Worm (Caenorhabditis elegans) whole organism, late embryonic: ENCODE measurements around the gene mdt-26.

Source experiments
- K09A11.1 ChIP-seq: sonication (generic microtip); optimal IDR thresholded peaks from 2 replicates; lab custom pipeline; 2017; ENCODE audit warnings: antibody characterized with exemption, mild to moderate bottlenecking, missing genetic modification characterization, missing compliant biosample characterization; ENCODE audit not compliant: insufficient read depth
- Y22D7AL.16 ChIP-seq: sonication (generic microtip); optimal IDR thresholded peaks from 2 replicates; lab custom pipeline; 2016; ENCODE audit warnings: missing genetic modification characterization, missing compliant biosample characterization
- ceh-19 ChIP-seq: fragments of 200-800 bp; sonication (Bioruptor generic); optimal IDR thresholded peaks from 2 replicates; lab custom pipeline; 2018; ENCODE audit warnings: mild to moderate bottlenecking, missing genetic modification characterization, missing compliant biosample characterization
- ceh-22 ChIP-seq: sonication (generic microtip); optimal IDR thresholded peaks from 2 replicates; lab custom pipeline; 2017; ENCODE audit warnings: missing biosample characterization, missing genetic modification characterization
- ceh-24 ChIP-seq: sonication (generic microtip); optimal IDR thresholded peaks from 2 replicates; lab custom pipeline; 2016; ENCODE audit warnings: mild to moderate bottlenecking, missing genetic modification characterization, missing compliant biosample characterization
- ceh-6 ChIP-seq: fragments of 200-800 bp; sonication (Bioruptor generic); optimal IDR thresholded peaks from 2 replicates; lab custom pipeline; 2018; ENCODE audit warnings: mild to moderate bottlenecking, missing genetic modification characterization, missing compliant biosample characterization
- ceh-9 ChIP-seq: sonication (generic microtip); optimal IDR thresholded peaks from 2 replicates; lab custom pipeline; 2016; ENCODE audit warnings: mild to moderate bottlenecking, missing genetic modification characterization, inconsistent platforms, missing compliant biosample characterization
- che-1 ChIP-seq: sonication (generic microtip); optimal IDR thresholded peaks from 2 replicates; lab custom pipeline; 2016; ENCODE audit warnings: mild to moderate bottlenecking, missing genetic modification characterization, missing compliant biosample characterization
- dmd-4 ChIP-seq: sonication (generic microtip); optimal IDR thresholded peaks from 2 replicates; lab custom pipeline; 2016; ENCODE audit warnings: borderline replicate concordance, missing genetic modification characterization, missing compliant biosample characterization
- elt-2 ChIP-seq: sonication (generic microtip); optimal IDR thresholded peaks from 2 replicates; lab custom pipeline; 2016; ENCODE audit warnings: missing genetic modification reagents, missing genetic modification characterization, missing compliant biosample characterization
- elt-4 ChIP-seq: sonication (generic microtip); optimal IDR thresholded peaks from 2 replicates; lab custom pipeline; 2016; ENCODE audit warnings: missing genetic modification characterization, missing compliant biosample characterization
- ets-4 ChIP-seq: sonication (generic microtip); optimal IDR thresholded peaks from 2 replicates; lab custom pipeline; 2016; ENCODE audit warnings: missing genetic modification characterization, missing compliant biosample characterization
- eyg-1 ChIP-seq: sonication (generic microtip); optimal IDR thresholded peaks from 2 replicates; lab custom pipeline; 2016; ENCODE audit warnings: missing genotype, missing genetic modification characterization, missing compliant biosample characterization
- fkh-10 ChIP-seq: fragments of 150-350 bp; optimal IDR thresholded peaks from 2 replicates; lab custom pipeline; 2014; ENCODE audit warnings: missing biosample characterization, missing genetic modification reagents, missing genetic modification characterization
- fkh-6 ChIP-seq: sonication (generic microtip); optimal IDR thresholded peaks from 2 replicates; lab custom pipeline; 2016; ENCODE audit warnings: missing genetic modification characterization, missing compliant biosample characterization
- gmeb-2 ChIP-seq: sonication (generic microtip); optimal IDR thresholded peaks from 2 replicates; lab custom pipeline; 2016; ENCODE audit warnings: missing genetic modification characterization, inconsistent platforms, missing compliant biosample characterization
- hlh-15 ChIP-seq: sonication (generic microtip); optimal IDR thresholded peaks from 2 replicates; lab custom pipeline; 2016; ENCODE audit warnings: missing genetic modification characterization, missing compliant biosample characterization
- hlh-6 ChIP-seq: sonication (generic microtip); optimal IDR thresholded peaks from 2 replicates; lab custom pipeline; 2016; ENCODE audit warnings: missing genotype, missing genetic modification characterization, missing compliant biosample characterization
- lim-6 ChIP-seq: sonication (generic microtip); optimal IDR thresholded peaks from 2 replicates; lab custom pipeline; 2016; ENCODE audit warnings: missing genetic modification characterization, missing compliant biosample characterization
- lin-11 ChIP-seq: fragments of 200-800 bp; sonication (Bioruptor generic); optimal IDR thresholded peaks from 2 replicates; lab custom pipeline; 2018; ENCODE audit warnings: mild to moderate bottlenecking, missing genetic modification characterization, missing compliant biosample characterization
- mec-3 ChIP-seq: sonication (generic microtip); optimal IDR thresholded peaks from 2 replicates; lab custom pipeline; 2016; ENCODE audit warnings: borderline replicate concordance, missing genetic modification characterization, missing compliant biosample characterization
- pax-1 ChIP-seq: fragments of 150-350 bp; optimal IDR thresholded peaks from 2 replicates; lab custom pipeline; 2014; ENCODE audit warnings: missing biosample characterization, missing genetic modification characterization
- pha-2 ChIP-seq: sonication (generic microtip); optimal IDR thresholded peaks from 2 replicates; lab custom pipeline; 2017; ENCODE audit warnings: mild to moderate bottlenecking, missing genetic modification characterization, missing compliant biosample characterization
- pros-1 ChIP-seq: fragments of 150-350 bp; optimal IDR thresholded peaks from 2 replicates; lab custom pipeline; 2014; ENCODE audit warnings: missing biosample characterization, missing genetic modification reagents, missing genetic modification characterization
- ref-2 ChIP-seq: sonication (generic microtip); optimal IDR thresholded peaks from 2 replicates; lab custom pipeline; 2016; ENCODE audit warnings: missing genetic modification characterization, missing compliant biosample characterization
- sdc-2 ChIP-seq: sonication (generic microtip); optimal IDR thresholded peaks from 2 replicates; lab custom pipeline; 2016; ENCODE audit warnings: missing genotype, missing genetic modification characterization, missing compliant biosample characterization
- sox-2 ChIP-seq: fragments of 200-800 bp; sonication (Bioruptor generic); IDR thresholded peaks from 2 replicates; pipeline ENCODE4 v1.3.6; 2022; ENCODE audit warnings: missing genetic modification reagents, missing genetic modification characterization, missing compliant biosample characterization
- sox-4 ChIP-seq: sonication (generic microtip); optimal IDR thresholded peaks from 2 replicates; lab custom pipeline; 2017; ENCODE audit warnings: mild to moderate bottlenecking, missing genetic modification characterization, inconsistent platforms, missing compliant biosample characterization
- syd-9 ChIP-seq: sonication (generic microtip); optimal IDR thresholded peaks from 2 replicates; lab custom pipeline; 2016; ENCODE audit warnings: mild to moderate bottlenecking, missing genetic modification characterization, moderate library complexity, missing compliant biosample characterization
- ttx-3 ChIP-seq: sonication (generic microtip); optimal IDR thresholded peaks from 2 replicates; lab custom pipeline; 2016; ENCODE audit warnings: missing genetic modification reagents, missing genetic modification characterization, missing compliant biosample characterization
- unc-3 ChIP-seq, 2 experiments: fragments of 200-800 bp in 1 of 2; sonication (Bioruptor generic) in 1 of 2; sonication (generic microtip) in 1 of 2; conservative IDR thresholded peaks in 1 of 2; optimal IDR thresholded peaks in 1 of 2; 2 replicates each; pipeline versions ENCODE4 v1.3.6 to Lab custom; 2016 to 2022; ENCODE audit warnings: missing compliant biosample characterization in 2 of 2, missing genetic modification characterization in 2 of 2, missing genetic modification reagents in 1 of 2
- zip-5 ChIP-seq: sonication (generic microtip); optimal IDR thresholded peaks from 2 replicates; lab custom pipeline; 2016; ENCODE audit warnings: missing genetic modification characterization, missing compliant biosample characterization
- ztf-16 ChIP-seq: sonication (generic microtip); optimal IDR thresholded peaks from 2 replicates; lab custom pipeline; 2017; ENCODE audit warnings: missing genetic modification characterization, missing compliant biosample characterization

mdt-26 gene

DNA sequence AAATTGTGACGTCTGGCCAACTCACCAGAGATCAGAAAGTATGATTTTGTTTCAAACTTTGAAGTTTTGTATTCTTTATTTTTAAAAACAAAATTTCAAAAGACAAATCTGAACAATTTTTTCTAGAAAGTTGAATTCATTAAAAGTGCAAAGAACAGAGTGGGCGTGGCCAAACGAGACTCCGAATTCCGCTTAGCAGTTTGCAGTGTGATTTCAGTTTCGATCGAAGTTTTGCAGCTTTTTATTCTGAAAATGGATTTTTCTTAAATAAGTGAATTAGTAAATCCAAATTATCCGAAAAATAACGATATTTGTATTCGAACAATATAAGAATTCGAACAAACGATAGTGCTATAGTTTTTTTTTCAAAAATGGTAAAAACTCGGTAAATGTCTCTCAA is 27.5 kb upstream of the mdt-26 start:
- TF ChIP-seq ref-2: no peak

DNA sequence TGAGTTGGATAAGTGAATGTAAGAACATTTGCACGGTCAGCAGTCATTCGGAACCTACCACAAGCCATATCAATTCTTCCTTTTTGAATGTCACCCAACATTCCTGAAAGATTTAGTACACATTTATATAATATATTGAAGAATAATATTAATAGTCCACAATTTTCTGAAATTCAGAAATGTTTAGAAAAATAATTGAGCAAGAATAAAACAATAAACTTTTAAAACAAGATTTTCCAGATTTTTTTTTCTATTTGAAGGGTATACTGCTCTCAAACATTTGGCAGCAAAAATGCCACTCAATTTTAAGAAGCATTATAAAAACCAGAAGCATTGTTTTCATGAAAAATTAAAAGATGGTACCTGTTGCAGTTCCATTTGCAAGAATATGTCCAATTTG is 24.2 kb upstream of the mdt-26 start, which contains the start of gene F59E12.8:
TSS of gene F59E12.8 (minus strand) at position 101 of the 400 bp plus-strand sequence.
- TF ChIP-seq Y22D7AL.16 (tag; lab: Kevin White, UChicago): no peak
- no peak for TF ChIP-seq sox-2 (GFP tag; lab: Robert Waterston, UW)
- no peak for TF ChIP-seq ceh-19 (GFP tag; lab: Kevin White, UChicago)
- TF ChIP-seq lim-6 (tag; lab: Kevin White, UChicago): no peak
- TF ChIP-seq zip-5 (tag; lab: Kevin White, UChicago): no peak
- no peak for TF ChIP-seq K09A11.1 (tag; lab: Kevin White, UChicago)
- TF ChIP-seq che-1 (tag; lab: Kevin White, UChicago): no peak
- no peak for TF ChIP-seq fkh-10
- TF ChIP-seq unc-3 (GFP tag; conservative IDR thresholded peaks at IDR 0.05; lab: Robert Waterston, UW): no peak
- TF ChIP-seq unc-3 (tag; optimal IDR thresholded peaks at IDR 0.05; lab: Kevin White, UChicago): no peak
- TF ChIP-seq pax-1 (tag; lab: Kevin White, UChicago): no peak
- no peak for TF ChIP-seq elt-2
- TF ChIP-seq ceh-6: no peak
- no peak for TF ChIP-seq eyg-1
- TF ChIP-seq sox-4 (tag; lab: Kevin White, UChicago): no peak
- no peak for TF ChIP-seq ceh-22 (tag; lab: Kevin White, UChicago)
- no peak for TF ChIP-seq hlh-6 (tag; lab: Kevin White, UChicago)
- no peak for TF ChIP-seq pha-2
- TF ChIP-seq dmd-4: no peak

- TF ChIP-seq syd-9 (tag; lab: Kevin White, UChicago): no peak
- no peak for TF ChIP-seq ttx-3 (tag; lab: Kevin White, UChicago)
- TF ChIP-seq hlh-15 (tag; lab: Kevin White, UChicago): no peak
- TF ChIP-seq ets-4 (tag; lab: Kevin White, UChicago): no peak
- no peak for TF ChIP-seq gmeb-2 (tag; lab: Kevin White, UChicago)
- TF ChIP-seq mec-3 (tag; lab: Kevin White, UChicago): no peak
- no peak for TF ChIP-seq unc-3 (GFP tag; conservative IDR thresholded peaks at IDR 0.05; lab: Robert Waterston, UW)
- TF ChIP-seq unc-3 (tag; optimal IDR thresholded peaks at IDR 0.05; lab: Kevin White, UChicago): no peak
- TF ChIP-seq lim-6 (tag; lab: Kevin White, UChicago): no peak
- no peak for TF ChIP-seq sox-2 (GFP tag; lab: Robert Waterston, UW)
- TF ChIP-seq fkh-10: no peak
- no peak for TF ChIP-seq fkh-6 (tag; lab: Kevin White, UChicago)
- TF ChIP-seq ztf-16: no peak
- no peak for TF ChIP-seq hlh-6 (tag; lab: Kevin White, UChicago)
- no peak for TF ChIP-seq K09A11.1 (tag; lab: Kevin White, UChicago)
- TF ChIP-seq lin-11 (tag; lab: Kevin White, UChicago): no peak
- no peak for TF ChIP-seq ceh-9 (tag; lab: Kevin White, UChicago)
- TF ChIP-seq pha-2: no peak
- no peak for TF ChIP-seq pros-1
- TF ChIP-seq ceh-24 (tag; lab: Kevin White, UChicago): no peak
Measured at ce11 chrII:5638059-5638458, 22.9 kb upstream of the mdt-26 start, which contains the start of gene F59E12.3. TSS of gene F59E12.3 (plus strand) at chrII:5638359.

- TF ChIP-seq fkh-6 (tag; lab: Kevin White, UChicago) (no peak), elt-4 (tag; lab: Kevin White, UChicago) (peak; percentile 41)
Measured at ce11 chrII:5640362-5641079, 20.5 kb upstream of the mdt-26 start.

ce11 chrII:5642110-5642509 is 18.9 kb upstream of the mdt-26 start:
- TF ChIP-seq ztf-16 (no peak), elt-2 (no peak), sdc-2 (tag; lab: Kevin White, UChicago) (no peak), sox-4 (tag; lab: Kevin White, UChicago) (no peak), K09A11.1 (tag; lab: Kevin White, UChicago) (no peak), eyg-1 (no peak), che-1 (tag; lab: Kevin White, UChicago) (no peak), ets-4 (tag; lab: Kevin White, UChicago) (no peak), lim-6 (tag; lab: Kevin White, UChicago) (no peak), zip-5 (tag; lab: Kevin White, UChicago) (no peak), pha-2 (no peak)
